Fruit fly (Drosophila melanogaster): Measurements from ENCODE around the gene CG17544.
A peak's percentile ranks its signal among the peaks of the same experiment; 100 is the strongest.

CG17544 gene

dm6 chr2L:19398317-19399234 lies at the start of gene CG17544 (continued):
- TF ChIP-seq tna (GFP tag; IDR thresholded peaks at IDR 0.05; ENCODE audit: partially characterized antibody), result no peak; the same call in 1 of the 2 replicates
- no peak for TF ChIP-seq C15 (GFP tag; IDR thresholded peaks at IDR 0.05)
- TF ChIP-seq Stat92E (GFP tag; optimal IDR thresholded peaks at IDR 0.05), result no peak
- TF ChIP-seq CG14710 (tag; optimal IDR thresholded peaks at IDR 0.05), result peak; percentile 83
- peak; percentile 64 for TF ChIP-seq Jarid2 (GFP tag; optimal IDR thresholded peaks at IDR 0.05)
- TF ChIP-seq GATAe (GFP tag; conservative IDR thresholded peaks at IDR 0.05), result no peak
- peak; percentile 73 for TF ChIP-seq CG6854 (GFP tag; optimal IDR thresholded peaks at IDR 0.05)
- TF ChIP-seq Atf3 (GFP tag; optimal IDR thresholded peaks at IDR 0.05), result no peak
- TF ChIP-seq CG13424 (tag; optimal IDR thresholded peaks at IDR 0.05), result peak; percentile 89
- no peak; the same call in 1 of the 2 replicates for TF ChIP-seq CG5953 (GFP tag; IDR thresholded peaks at IDR 0.05)
- peak; percentile 99 for TF ChIP-seq crol (GFP tag; IDR thresholded peaks at IDR 0.05)
- TF ChIP-seq eve (GFP tag; optimal IDR thresholded peaks at IDR 0.05), result peak in 1 of 2 experiments; percentile 10
- TF ChIP-seq CG8359 (GFP tag; optimal IDR thresholded peaks at IDR 0.05; ENCODE audit: borderline replicate concordance), result peak; percentile 71
- TF ChIP-seq CG7271 (tag; optimal IDR thresholded peaks at IDR 0.05), result no peak
- no peak for TF ChIP-seq tx (GFP tag; optimal IDR thresholded peaks at IDR 0.05)
- peak; percentile 35 for TF ChIP-seq CG12071 (GFP tag; optimal IDR thresholded peaks at IDR 0.05)
- TF ChIP-seq CkIIα-i1 (GFP tag; IDR thresholded peaks at IDR 0.05), result no peak
- TF ChIP-seq tin (GFP tag; optimal IDR thresholded peaks at IDR 0.05), result peak; percentile 49
- peak; percentile 33 to 73 for TF ChIP-seq dpn (GFP tag; optimal IDR thresholded peaks at IDR 0.05)
- no peak for TF ChIP-seq CG9797 (GFP tag; optimal IDR thresholded peaks at IDR 0.05)
- TF ChIP-seq fd96Cb (tag; optimal IDR thresholded peaks at IDR 0.05), result peak; percentile 77
- peak; percentile 52 for TF ChIP-seq tio (GFP tag; optimal IDR thresholded peaks at IDR 0.05)
- peak; percentile 54 for TF ChIP-seq ssp (GFP tag; IDR thresholded peaks at IDR 0.05)
- TF ChIP-seq bab2 (GFP tag; optimal IDR thresholded peaks at IDR 0.05), result no peak
- TF ChIP-seq chinmo (GFP tag; IDR thresholded peaks at IDR 0.05; ENCODE audit: partially characterized antibody), result peak; percentile 92
- peak; percentile 62 for TF ChIP-seq ewg (GFP tag; optimal IDR thresholded peaks at IDR 0.05)
- peak; percentile 6 for TF ChIP-seq CG31388 (GFP tag; optimal IDR thresholded peaks at IDR 0.05)
- TF ChIP-seq usp (GFP tag; optimal IDR thresholded peaks at IDR 0.05), result no peak
- TF ChIP-seq ci (GFP tag; IDR thresholded peaks at IDR 0.05), result peak; percentile 55
- TF ChIP-seq CG11560 (tag; IDR thresholded peaks at IDR 0.05), result 0 out of 3 replicates have a peak, but pooled peaks have one; percentile 8
- TF ChIP-seq CG7357 (GFP tag; IDR thresholded peaks at IDR 0.05), result 0 out of 3 replicates have a peak, but pooled peaks have one; percentile 42
- TF ChIP-seq da (GFP tag; optimal IDR thresholded peaks at IDR 0.05), result no peak
- TF ChIP-seq slbo (GFP tag; IDR thresholded peaks at IDR 0.05), result peak; percentile 76
- no peak for TF ChIP-seq ash1 (GFP tag; optimal IDR thresholded peaks at IDR 0.05)
- TF ChIP-seq wdn (GFP tag; IDR thresholded peaks at IDR 0.05), result peak; percentile 42
- TF ChIP-seq Nf-YC (tag; optimal IDR thresholded peaks at IDR 0.05), result peak; percentile 80
- TF ChIP-seq CoRest (tag; optimal IDR thresholded peaks at IDR 0.05), result peak; percentile 90
- TF ChIP-seq CG16813 (GFP tag; IDR thresholded peaks at IDR 0.05; ENCODE audit: partially characterized antibody), result no peak
- peak; percentile 72 for TF ChIP-seq CG1602 (GFP tag; optimal IDR thresholded peaks at IDR 0.05)
- TF ChIP-seq CG16863 (GFP tag; optimal IDR thresholded peaks at IDR 0.05), result no peak
- TF ChIP-seq trem (tag; optimal IDR thresholded peaks at IDR 0.05), result peak; percentile 75
- peak; percentile 54 for TF ChIP-seq pros (GFP tag; optimal IDR thresholded peaks at IDR 0.05)
- peak; percentile 11; the same call in 1 of the 3 replicates for TF ChIP-seq H15 (GFP tag; IDR thresholded peaks at IDR 0.05)
- TF ChIP-seq jigr1 (GFP tag; IDR thresholded peaks at IDR 0.05), result peak; percentile 11; the same call in 1 of the 3 replicates
- TF ChIP-seq CG13123 (GFP tag; optimal IDR thresholded peaks at IDR 0.05), result peak; percentile 23
- TF ChIP-seq CG6813 (GFP tag; optimal IDR thresholded peaks at IDR 0.05), result peak; percentile 81
- no peak for TF ChIP-seq hbn (GFP tag; IDR thresholded peaks at IDR 0.05; ENCODE audit: partially characterized antibody)
- TF ChIP-seq CG42726 (GFP tag; IDR thresholded peaks at IDR 0.05; ENCODE audit: partially characterized antibody), result no peak
